Fruit fly (Drosophila melanogaster) whole organism: ENCODE results near the gene MED30.

ENCODE experiments used
- CG8478 ChIP-seq: fragments of >200 bp; optimal IDR thresholded peaks from 2 replicates; lab custom pipeline; 2018; ENCODE audit warnings: inconsistent platforms
- Dll ChIP-seq: fragments of >200 bp; optimal IDR thresholded peaks from 2 replicates; lab custom pipeline; 2017
- EcR ChIP-seq, 2 experiments: fragments of >200 bp; optimal IDR thresholded peaks; 2 replicates each; lab custom pipeline; 2017; ENCODE audit warnings: missing biosample characterization in 2 of 2, missing genetic modification characterization in 2 of 2, missing genetic modification reagents in 2 of 2
- pan ChIP-seq: fragments of >200 bp; optimal IDR thresholded peaks from 2 replicates; lab custom pipeline; 2017
- psq ChIP-seq: fragments of >200 bp; optimal IDR thresholded peaks from 2 replicates; lab custom pipeline; 2017
- usp ChIP-seq: fragments of >200 bp; optimal IDR thresholded peaks from 2 replicates; lab custom pipeline; 2017; ENCODE audit warnings: missing biosample characterization, missing genetic modification characterization, mixed read lengths

The MED30 gene

dm6 chr3L:654019-654418, at the start of gene MED30, which contains the start of gene Rev1:
MED30 (minus strand) TSS chr3L:654089.
Rev1 (plus strand) TSS chr3L:654363.
- TF ChIP-seq pan (lab: Kevin White, UChicago) (no peak), EcR (GFP tag; optimal IDR thresholded peaks at IDR 0.05; lab: Kevin White, UChicago) (no peak), CG8478 (lab: Kevin White, UChicago) (no peak), Dll (lab: Kevin White, UChicago) (no peak), psq (lab: Kevin White, UChicago) (no peak), usp (no peak)

DNA sequence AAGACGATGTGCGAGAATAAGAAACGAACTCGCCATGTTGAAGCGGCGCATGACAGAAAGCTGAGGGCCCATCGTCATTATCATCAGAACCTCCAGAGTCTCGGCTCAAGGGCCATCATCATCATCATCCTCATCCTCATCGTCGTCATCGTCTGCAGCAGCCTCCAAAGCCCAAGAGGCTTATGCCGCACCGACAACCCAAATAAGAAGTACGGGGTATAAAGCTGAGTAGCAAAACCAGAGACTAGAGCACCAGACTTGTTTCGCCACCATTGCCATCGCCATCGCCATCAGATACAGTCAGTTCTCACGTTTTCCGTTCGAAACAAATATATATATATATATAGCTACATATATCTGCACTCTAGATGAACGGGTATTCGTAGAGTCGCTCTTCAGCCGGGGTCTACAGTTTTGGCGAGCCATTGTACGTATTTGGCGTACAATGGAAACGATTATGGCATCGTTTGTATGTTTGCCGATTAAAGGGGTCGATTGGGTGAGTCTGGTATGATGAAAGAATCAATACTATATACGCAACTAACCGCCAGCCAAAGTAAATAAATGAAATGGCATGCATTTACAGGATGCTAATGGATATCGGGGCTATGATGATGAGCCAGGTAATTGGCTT, 49.4 kb upstream of the MED30 start:
- TF ChIP-seq usp: no peak
- TF ChIP-seq CG8478 (lab: Kevin White, UChicago): no peak
- TF ChIP-seq Dll (lab: Kevin White, UChicago): no peak
- TF ChIP-seq EcR (GFP tag; optimal IDR thresholded peaks at IDR 0.05; lab: Kevin White, UChicago): no peak
- TF ChIP-seq pan (lab: Kevin White, UChicago): no peak
- no peak for TF ChIP-seq psq (lab: Kevin White, UChicago)

DNA sequence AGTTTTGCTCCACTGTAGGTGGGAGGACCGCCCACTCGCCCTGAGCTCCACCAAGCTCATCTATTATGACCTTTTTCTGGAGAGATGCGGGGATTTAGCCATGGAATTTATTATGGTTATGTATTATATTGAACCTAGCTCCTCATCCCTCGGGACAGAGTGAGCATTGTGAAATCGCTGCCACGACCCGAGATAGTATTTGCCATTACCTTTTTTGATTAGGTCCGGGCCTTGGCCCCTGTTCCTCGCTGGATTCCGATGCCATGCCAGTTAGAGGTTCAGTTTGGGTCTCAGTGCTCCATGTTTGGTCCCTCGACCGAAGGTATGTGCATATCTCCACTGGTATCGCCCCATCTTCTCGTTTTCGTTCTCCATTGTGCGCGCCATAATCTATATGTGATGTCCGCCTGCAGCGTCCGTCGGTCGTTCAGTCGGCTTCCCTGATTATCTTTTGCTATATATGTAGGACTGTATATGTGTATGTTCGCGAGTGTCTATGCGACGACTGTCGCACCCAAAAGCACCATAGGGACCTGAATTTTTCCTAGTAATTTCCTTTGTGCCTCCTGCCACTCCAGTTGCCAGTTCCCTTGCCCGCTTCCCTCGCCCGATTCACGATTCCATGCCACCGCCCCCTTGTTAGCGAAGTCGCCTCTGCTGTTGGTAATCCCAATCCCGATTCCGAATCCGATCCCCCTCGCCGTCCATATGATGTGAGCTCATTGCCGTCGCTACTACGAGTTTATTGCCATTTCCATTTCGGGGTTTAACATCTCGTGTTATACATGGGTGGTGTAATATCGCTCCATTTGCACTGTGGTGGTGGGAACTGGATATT, 48.1 kb upstream of the MED30 start:
- TF ChIP-seq pan (lab: Kevin White, UChicago): no peak
- no peak for TF ChIP-seq psq (lab: Kevin White, UChicago)
- TF ChIP-seq usp: no peak
- no peak for TF ChIP-seq EcR (GFP tag; optimal IDR thresholded peaks at IDR 0.05; lab: Kevin White, UChicago)

DNA sequence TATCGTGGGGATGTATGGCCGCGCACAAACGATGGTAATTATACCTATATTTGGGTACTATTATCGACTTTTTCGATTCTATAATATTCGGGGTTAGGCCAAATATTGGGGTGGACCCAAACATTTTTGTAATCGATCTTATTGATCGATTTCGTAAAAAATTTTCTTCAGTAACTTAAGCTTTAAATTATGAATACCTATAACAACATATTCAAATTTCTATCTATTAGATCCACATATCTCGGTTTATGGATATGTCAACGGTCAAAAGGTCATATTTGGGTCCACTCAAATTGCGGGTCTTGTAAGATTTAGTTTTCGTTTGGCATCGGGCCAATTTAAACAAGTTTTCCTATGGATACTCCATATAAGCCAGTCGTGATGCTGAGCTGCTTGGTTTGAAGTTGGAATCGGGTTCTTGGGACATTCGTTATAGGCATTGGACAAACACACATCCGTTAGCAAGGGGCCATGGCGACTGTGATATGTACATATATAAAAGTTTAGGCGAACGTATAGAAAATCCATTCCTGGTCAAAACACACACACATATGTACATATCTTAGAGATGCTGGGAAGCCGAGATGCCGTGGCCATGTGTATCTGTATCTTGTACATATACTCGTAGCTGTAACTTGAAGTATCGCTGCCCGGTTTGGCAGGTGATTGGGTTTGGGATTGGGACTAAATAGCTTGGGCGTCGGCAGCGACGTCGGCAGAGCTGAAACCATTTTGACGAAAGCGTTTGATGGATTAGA, 46.5 kb upstream of the MED30 start:
- TF ChIP-seq EcR (GFP tag; optimal IDR thresholded peaks at IDR 0.05; lab: Kevin White, UChicago): no peak
- no peak for TF ChIP-seq Dll (lab: Kevin White, UChicago)
- TF ChIP-seq usp: no peak
- no peak for TF ChIP-seq pan (lab: Kevin White, UChicago)
- no peak for TF ChIP-seq psq (lab: Kevin White, UChicago)
- no peak for TF ChIP-seq CG8478 (lab: Kevin White, UChicago)

- TF ChIP-seq CG8478 (lab: Kevin White, UChicago) (no peak), usp (no peak), pan (lab: Kevin White, UChicago) (no peak), EcR (GFP tag; optimal IDR thresholded peaks at IDR 0.05; lab: Kevin White, UChicago) (no peak), psq (lab: Kevin White, UChicago) (no peak), Dll (lab: Kevin White, UChicago) (no peak)
Observed at dm6 chr3L:699368-700150, 45.7 kb upstream of the MED30 start.

DNA sequence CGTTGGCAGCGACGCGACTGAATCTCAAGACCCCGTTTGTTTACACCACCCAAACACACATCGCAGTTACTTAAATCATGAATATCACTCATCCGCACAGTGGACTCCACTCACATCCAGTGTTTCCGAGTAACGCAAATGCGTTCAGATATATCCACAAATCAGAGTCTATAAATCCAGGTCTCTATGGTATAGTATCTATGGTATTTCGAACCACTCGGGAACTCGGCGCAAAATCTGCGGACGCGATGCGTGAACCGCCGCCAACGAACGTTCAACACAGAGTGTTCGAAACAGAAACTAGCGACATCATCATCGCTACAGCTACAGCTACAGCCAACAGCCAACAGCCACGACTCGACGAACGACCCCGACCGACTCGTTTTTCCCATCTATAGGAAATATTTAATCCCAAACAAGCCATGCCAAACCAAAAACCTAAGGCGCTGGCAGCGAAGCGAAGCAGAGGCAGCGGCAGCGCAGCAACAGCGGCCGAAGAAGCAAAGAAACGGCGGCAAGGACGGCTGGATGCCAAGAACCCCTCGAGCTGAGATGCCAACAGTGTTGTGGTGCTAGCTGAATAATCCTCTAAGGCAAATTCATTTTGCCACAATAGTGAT, 45.0 kb upstream of the MED30 start, which contains the start of gene CG13894:
Gene CG13894, minus strand, starts transcription at position 397 of the 620 bp plus-strand sequence.
- no peak for TF ChIP-seq usp

DNA sequence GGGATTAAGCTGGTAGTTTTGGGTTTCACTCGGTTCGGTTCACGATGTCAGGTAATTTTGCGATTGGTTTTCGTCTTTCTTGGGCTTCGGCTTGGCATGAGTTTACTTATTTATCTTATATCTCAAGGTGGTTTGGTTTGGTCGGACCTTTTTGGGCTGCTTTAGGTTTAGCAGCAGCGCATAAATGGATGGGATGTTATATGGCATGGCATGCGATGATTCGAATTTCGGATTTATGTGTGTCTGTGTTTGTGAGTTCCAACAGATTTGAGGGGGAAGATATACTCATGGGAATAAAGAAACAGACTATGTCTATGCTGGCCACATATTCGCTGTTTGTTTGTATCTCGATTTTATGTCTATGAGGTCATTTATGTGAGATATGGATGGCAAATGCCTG, 43.8 kb upstream of the MED30 start:
- TF ChIP-seq CG8478 (lab: Kevin White, UChicago) (no peak), EcR (GFP tag; optimal IDR thresholded peaks at IDR 0.05; lab: Kevin White, UChicago) (no peak)

dm6 chr3L:697055-697427, 43.2 kb upstream of the MED30 start:
- TF ChIP-seq EcR (GFP tag; optimal IDR thresholded peaks at IDR 0.05; lab: Kevin White, UChicago) (no peak), psq (lab: Kevin White, UChicago) (no peak), CG8478 (lab: Kevin White, UChicago) (no peak), usp (no peak), Dll (lab: Kevin White, UChicago) (no peak), pan (lab: Kevin White, UChicago) (no peak)

- TF ChIP-seq CG8478 (lab: Kevin White, UChicago) (no peak), Dll (lab: Kevin White, UChicago) (no peak), pan (lab: Kevin White, UChicago) (no peak), psq (lab: Kevin White, UChicago) (no peak), EcR (GFP tag; optimal IDR thresholded peaks at IDR 0.05; lab: Kevin White, UChicago) (no peak), usp (no peak)
Observed at dm6 chr3L:696404-697054, 42.6 kb upstream of the MED30 start.

DNA sequence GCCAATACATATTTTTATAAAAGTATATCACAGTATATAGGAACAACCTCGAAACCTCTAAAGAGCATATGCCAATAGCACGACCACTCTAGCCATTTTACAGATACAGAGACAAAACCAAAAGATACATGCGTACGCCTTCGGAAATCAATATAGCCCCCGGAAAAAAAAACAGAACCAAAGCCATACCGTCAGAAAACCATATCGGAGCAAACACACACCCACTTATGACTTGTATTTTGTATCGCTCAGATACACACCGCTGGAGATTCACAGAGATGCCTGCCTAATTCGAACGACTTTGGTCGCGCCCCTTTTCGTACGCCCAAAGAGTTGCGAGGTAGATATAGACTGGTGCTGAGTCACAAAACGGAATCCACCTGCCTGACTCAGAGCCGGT, 41.6 kb upstream of the MED30 start:
- TF ChIP-seq EcR (GFP tag; optimal IDR thresholded peaks at IDR 0.05; lab: Kevin White, UChicago) (no peak), Dll (lab: Kevin White, UChicago) (no peak), CG8478 (lab: Kevin White, UChicago) (no peak), usp (no peak), pan (lab: Kevin White, UChicago) (no peak), psq (lab: Kevin White, UChicago) (no peak)
